Worm (Caenorhabditis elegans) whole organism, L1 larva: ENCODE measurements around the gene F15B10.3.
A peak's percentile ranks its signal among the peaks of the same experiment; 100 is the strongest.

Source experiments
- F16B12.6 ChIP-seq: fragments of 150-350 bp; optimal IDR thresholded peaks from 2 replicates; lab custom pipeline; 2014; ENCODE audit warnings: missing biosample characterization, missing genetic modification characterization
- alr-1 ChIP-seq: fragments of 200-800 bp; sonication (Bioruptor generic); optimal IDR thresholded peaks from 2 replicates; lab custom pipeline; 2018; ENCODE audit warnings: borderline replicate concordance, mild to moderate bottlenecking, missing genetic modification characterization, missing compliant biosample characterization
- aly-2 ChIP-seq: fragments of 150-350 bp; optimal IDR thresholded peaks from 2 replicates; lab custom pipeline; 2014; ENCODE audit warnings: missing biosample characterization, missing genetic modification characterization
- ama-1 ChIP-seq: fragments of 150-350 bp; optimal IDR thresholded peaks from 2 replicates; lab custom pipeline; 2014
- blmp-1 ChIP-seq: fragments of 150-350 bp; optimal IDR thresholded peaks from 2 replicates; lab custom pipeline; 2014; ENCODE audit warnings: missing biosample characterization, missing genetic modification characterization
- ceh-8 ChIP-seq: fragments of 200-800 bp; sonication (Bioruptor generic); optimal IDR thresholded peaks from 2 replicates; lab custom pipeline; 2018; ENCODE audit warnings: mild to moderate bottlenecking, missing genetic modification characterization, moderate library complexity, missing compliant biosample characterization
- ceh-82 ChIP-seq, 3 experiments: fragments of 150-350 bp in 1 of 3; sonication (generic microtip) in 2 of 3; optimal IDR thresholded peaks; 2 replicates each; lab custom pipeline; 2014 to 2017; ENCODE audit warnings: missing biosample characterization in 3 of 3, missing genetic modification characterization in 3 of 3
- ceh-88 ChIP-seq: fragments of 200-800 bp; sonication (Bioruptor generic); IDR thresholded peaks from 2 replicates; pipeline ENCODE4 v1.3.6; 2022; ENCODE audit warnings: missing genetic modification characterization, missing compliant biosample characterization
- ceh-90 ChIP-seq: sonication (generic microtip); optimal IDR thresholded peaks from 2 replicates; lab custom pipeline; 2016; ENCODE audit warnings: missing genetic modification characterization, missing compliant biosample characterization
- dpl-1 ChIP-seq, 3 experiments: fragments of 150-350 bp in 2 of 3; sonication (generic microtip) in 1 of 3; optimal IDR thresholded peaks; 2 replicates each; lab custom pipeline; 2014 to 2017; ENCODE audit warnings: missing biosample characterization in 3 of 3, missing genetic modification characterization in 3 of 3, missing genetic modification reagents in 3 of 3
- dsc-1 ChIP-seq: sonication (generic microtip); optimal IDR thresholded peaks from 2 replicates; lab custom pipeline; 2016; ENCODE audit warnings: mild to moderate bottlenecking, missing genetic modification characterization, missing compliant biosample characterization
- efl-3 ChIP-seq: fragments of 200-800 bp; sonication (Bioruptor generic); optimal IDR thresholded peaks from 2 replicates; lab custom pipeline; 2018; ENCODE audit warnings: mild to moderate bottlenecking, missing genetic modification characterization, missing compliant biosample characterization
- egl-27 ChIP-seq, 2 experiments: fragments of 150-350 bp in 1 of 2; sonication (generic microtip); optimal IDR thresholded peaks; 3 replicates each; lab custom pipeline; 2017 to 2018; ENCODE audit warnings: missing biosample characterization in 2 of 2, missing genetic modification characterization in 2 of 2, missing genetic modification reagents in 2 of 2
- elt-2 ChIP-seq: sonication (generic microtip); optimal IDR thresholded peaks from 2 replicates; lab custom pipeline; 2016; ENCODE audit warnings: missing genetic modification characterization, mild to moderate bottlenecking, inconsistent platforms, missing compliant biosample characterization, missing genetic modification reagents
- elt-3 ChIP-seq, 6 experiments: fragments of 150-350 bp in 1 of 6; sonication (generic microtip); optimal IDR thresholded peaks; 2 replicates each; lab custom pipeline; 2017 to 2018; ENCODE audit warnings: missing biosample characterization in 6 of 6, missing genetic modification characterization in 6 of 6, inconsistent platforms in 1 of 6
- ets-5 ChIP-seq: fragments of 200-800 bp; sonication (Bioruptor generic); IDR thresholded peaks from 2 replicates; pipeline ENCODE4 v1.3.6; 2022; ENCODE audit warnings: missing genetic modification characterization, missing compliant biosample characterization
- fkh-10 ChIP-seq: sonication (generic microtip); optimal IDR thresholded peaks from 2 replicates; lab custom pipeline; 2017; ENCODE audit warnings: missing biosample characterization, missing genetic modification reagents, missing genetic modification characterization
- fkh-4 ChIP-seq: sonication (generic microtip); optimal IDR thresholded peaks from 2 replicates; lab custom pipeline; 2016; ENCODE audit warnings: missing compliant biosample characterization, missing genetic modification characterization, borderline replicate concordance
- hpl-2 ChIP-seq: fragments of 150-350 bp; optimal IDR thresholded peaks from 2 replicates; lab custom pipeline; 2014; ENCODE audit warnings: missing biosample characterization, missing genetic modification reagents, missing genetic modification characterization
- irx-1 ChIP-seq: sonication (generic microtip); optimal IDR thresholded peaks from 2 replicates; lab custom pipeline; 2016; ENCODE audit warnings: missing genetic modification characterization, missing compliant biosample characterization
- isw-1 ChIP-seq: fragments of 200-800 bp; sonication (Bioruptor generic); IDR thresholded peaks from 2 replicates; pipeline ENCODE4 v1.3.6; 2022; ENCODE audit warnings: missing genetic modification characterization, missing compliant biosample characterization
- jun-1 ChIP-seq: fragments of 150-350 bp; optimal IDR thresholded peaks from 2 replicates; lab custom pipeline; 2014; ENCODE audit warnings: missing biosample characterization, missing genetic modification reagents, missing genetic modification characterization
- lin-13 ChIP-seq: fragments of 150-350 bp; optimal IDR thresholded peaks from 2 replicates; lab custom pipeline; 2014; ENCODE audit warnings: missing biosample characterization, missing genetic modification reagents, missing genetic modification characterization
- lin-14 ChIP-seq: fragments of 200-800 bp; sonication (Bioruptor generic); optimal IDR thresholded peaks from 2 replicates; lab custom pipeline; 2018; ENCODE audit warnings: mild to moderate bottlenecking, missing genetic modification characterization, moderate library complexity, missing compliant biosample characterization
- lin-15B ChIP-seq: fragments of 150-350 bp; sonication (generic microtip); optimal IDR thresholded peaks from 3 replicates; lab custom pipeline; 2014; ENCODE audit warnings: missing biosample characterization, missing genetic modification characterization
- mab-9 ChIP-seq: fragments of 200-800 bp; sonication (Bioruptor generic); IDR thresholded peaks from 2 replicates; pipeline ENCODE4 v1.3.6; 2022; ENCODE audit warnings: missing genetic modification reagents, missing genetic modification characterization, missing compliant biosample characterization
- mdl-1 ChIP-seq, 2 experiments: fragments of 150-350 bp; optimal IDR thresholded peaks; 2 replicates each; lab custom pipeline; 2014 to 2017; ENCODE audit warnings: missing biosample characterization in 2 of 2, missing genetic modification characterization in 2 of 2, inconsistent platforms in 1 of 2
- mep-1 ChIP-seq: fragments of 150-350 bp; optimal IDR thresholded peaks from 2 replicates; lab custom pipeline; 2014; ENCODE audit warnings: missing biosample characterization, missing genetic modification characterization
- nhr-11 ChIP-seq: fragments of 150-350 bp; optimal IDR thresholded peaks from 2 replicates; lab custom pipeline; 2014; ENCODE audit warnings: missing biosample characterization, missing genetic modification characterization
- nhr-19 ChIP-seq: fragments of 200-800 bp; sonication (Bioruptor generic); conservative IDR thresholded peaks from 2 replicates; pipeline ENCODE4 v1.3.6; 2022; ENCODE audit warnings: missing genetic modification characterization, missing compliant biosample characterization
- nhr-237 ChIP-seq: fragments of 150-350 bp; optimal IDR thresholded peaks from 2 replicates; lab custom pipeline; 2014; ENCODE audit warnings: missing biosample characterization, missing genetic modification characterization
- nhr-28 ChIP-seq: fragments of 150-350 bp; optimal IDR thresholded peaks from 2 replicates; lab custom pipeline; 2014; ENCODE audit warnings: missing biosample characterization, missing genetic modification characterization
- nhr-71 ChIP-seq: sonication (generic microtip); optimal IDR thresholded peaks from 2 replicates; lab custom pipeline; 2016; ENCODE audit warnings: mild to moderate bottlenecking, missing genetic modification characterization, moderate library complexity, missing compliant biosample characterization
- nhr-76 ChIP-seq: sonication (generic microtip); optimal IDR thresholded peaks from 2 replicates; lab custom pipeline; 2017; ENCODE audit warnings: missing biosample characterization, missing genetic modification characterization
- nhr-85 ChIP-seq: sonication (generic microtip); peaks from one replicate; lab custom pipeline; 2016; ENCODE audit warnings: missing genetic modification characterization, inconsistent platforms, missing compliant biosample characterization
- nhr-90 ChIP-seq: sonication (generic microtip); optimal IDR thresholded peaks from 2 replicates; lab custom pipeline; 2016; ENCODE audit warnings: mild to moderate bottlenecking, missing genetic modification characterization, missing compliant biosample characterization; ENCODE audit not compliant: poor library complexity
- pqm-1 ChIP-seq: sonication (generic microtip); optimal IDR thresholded peaks from 3 replicates; lab custom pipeline; 2017; ENCODE audit warnings: missing biosample characterization, missing genetic modification characterization
- snpc-4 ChIP-seq: fragments of 150-350 bp; optimal IDR thresholded peaks from 2 replicates; lab custom pipeline; 2014; ENCODE audit warnings: missing biosample characterization, missing genetic modification characterization
- snu-23 ChIP-seq: sonication (generic microtip); optimal IDR thresholded peaks from 2 replicates; lab custom pipeline; 2016; ENCODE audit warnings: missing genetic modification characterization, missing compliant biosample characterization
- sox-4 ChIP-seq: sonication (generic microtip); optimal IDR thresholded peaks from 2 replicates; lab custom pipeline; 2016; ENCODE audit warnings: missing genetic modification characterization, missing compliant biosample characterization
- sptf-1 ChIP-seq: fragments of 150-350 bp; optimal IDR thresholded peaks from 2 replicates; lab custom pipeline; 2014; ENCODE audit warnings: missing biosample characterization, missing genetic modification characterization
- unc-30 ChIP-seq: sonication (generic microtip); optimal IDR thresholded peaks from 2 replicates; lab custom pipeline; 2017; ENCODE audit warnings: missing biosample characterization, missing genetic modification characterization
- unc-86 ChIP-seq: sonication (generic microtip); optimal IDR thresholded peaks from 2 replicates; lab custom pipeline; 2016; ENCODE audit warnings: missing genetic modification characterization, missing compliant biosample characterization
- zag-1 ChIP-seq: fragments of 150-350 bp; optimal IDR thresholded peaks from 2 replicates; lab custom pipeline; 2014; ENCODE audit warnings: missing biosample characterization, missing genetic modification characterization
- zip-4 ChIP-seq: fragments of 200-800 bp; sonication (Bioruptor generic); optimal IDR thresholded peaks from 2 replicates; lab custom pipeline; 2018; ENCODE audit warnings: mild to moderate bottlenecking, missing genetic modification characterization, moderate library complexity, missing compliant biosample characterization
- ztf-11 ChIP-seq, 2 experiments: sonication (generic microtip); optimal IDR thresholded peaks; 2 replicates each; lab custom pipeline; 2016 to 2017; ENCODE audit warnings: missing genetic modification characterization in 2 of 2, missing biosample characterization in 1 of 2, missing compliant biosample characterization in 1 of 2

Gene F15B10.3

ce11 chrIV:6623390-6623789 lies 20.9 kb downstream of the F15B10.3 start, which contains the start of gene C01B10.44:
Gene C01B10.44 (plus strand): TSS chrIV:6623690.
- no peak for TF ChIP-seq dsc-1 (tag; lab: Kevin White, UChicago)
- TF ChIP-seq sox-4 (tag; lab: Kevin White, UChicago), result no peak
- no peak for TF ChIP-seq dpl-1 (GFP tag; optimal IDR thresholded peaks at IDR 0.05; lab: Kevin White, UChicago)
- TF ChIP-seq nhr-71 (tag; lab: Kevin White, UChicago), result no peak

- TF ChIP-seq isw-1 (GFP tag; lab: Robert Waterston, UW), result no peak
- TF ChIP-seq unc-86 (tag; lab: Kevin White, UChicago), result no peak
- TF ChIP-seq ceh-82 (tag; optimal IDR thresholded peaks at IDR 0.05; lab: Kevin White, UChicago), result no peak
- no peak for TF ChIP-seq ceh-88
- TF ChIP-seq mep-1 (tag; lab: Kevin White, UChicago), result no peak
- no peak for TF ChIP-seq zag-1 (tag; lab: Kevin White, UChicago)
- TF ChIP-seq jun-1 (tag; lab: Kevin White, UChicago), result no peak
- peak; percentile 51 for TF ChIP-seq elt-2 (tag; lab: Kevin White, UChicago)
- no peak for TF ChIP-seq fkh-4 (tag; lab: Kevin White, UChicago)
- TF ChIP-seq elt-3 (tag; optimal IDR thresholded peaks at IDR 0.05; lab: Kevin White, UChicago), result no peak
- TF ChIP-seq nhr-85 (tag; lab: Kevin White, UChicago), result no peak
- no peak for TF ChIP-seq fkh-10
- no peak for TF ChIP-seq hpl-2
- no peak for TF ChIP-seq nhr-19
- TF ChIP-seq nhr-90 (tag; lab: Kevin White, UChicago), result peak; percentile 9
Measured at ce11 chrIV:6627798-6628197, 25.3 kb downstream of the F15B10.3 start, which contains the start of gene cest-5.2. Gene cest-5.2 (minus strand): TSS chrIV:6627925.

- TF ChIP-seq blmp-1 (tag; lab: Kevin White, UChicago), result peak; percentile 51
- peak; percentile 42 for TF ChIP-seq lin-13 (GFP tag; lab: Kevin White, UChicago)
- no peak for TF ChIP-seq F16B12.6 (tag; lab: Kevin White, UChicago)
- no peak for TF ChIP-seq sptf-1
- peak in 1 of 6 experiments; percentile 46 for TF ChIP-seq elt-3 (tag; optimal IDR thresholded peaks at IDR 0.05; lab: Kevin White, UChicago)
- peak; percentile 86 for TF ChIP-seq sox-4 (tag; lab: Kevin White, UChicago)
- TF ChIP-seq lin-14, result no peak
- peak; percentile 52 for TF ChIP-seq jun-1 (tag; lab: Kevin White, UChicago)
- peak; percentile 81 for TF ChIP-seq isw-1 (GFP tag; lab: Robert Waterston, UW)
- TF ChIP-seq mab-9 (GFP tag; lab: Robert Waterston, UW), result peak; percentile 67; the same call in 1 of the 2 replicates
- TF ChIP-seq irx-1 (tag; lab: Kevin White, UChicago), result peak; percentile 94
- TF ChIP-seq pqm-1 (tag; lab: Kevin White, UChicago), result no peak
- TF ChIP-seq zip-4 (GFP tag; lab: Kevin White, UChicago), result peak; percentile 48
- no peak for TF ChIP-seq nhr-76 (tag; lab: Kevin White, UChicago)
- peak; percentile 90 to 95 (median 94) for TF ChIP-seq dpl-1 (GFP tag; optimal IDR thresholded peaks at IDR 0.05; lab: Kevin White, UChicago)
- TF ChIP-seq ceh-82 (tag; optimal IDR thresholded peaks at IDR 0.05; lab: Kevin White, UChicago), result peak; percentile 48 to 79 (median 61)
- no peak for TF ChIP-seq ets-5 (GFP tag; lab: Robert Waterston, UW)
- peak; percentile 85 for TF ChIP-seq snu-23
- peak; percentile 3 for TF ChIP-seq nhr-11 (tag; lab: Kevin White, UChicago)
- TF ChIP-seq fkh-10, result no peak
- no peak for TF ChIP-seq unc-30 (tag; lab: Kevin White, UChicago)
- TF ChIP-seq nhr-28, result no peak
- no peak for TF ChIP-seq zag-1 (tag; lab: Kevin White, UChicago)
- TF ChIP-seq egl-27 (tag; optimal IDR thresholded peaks at IDR 0.05; lab: Kevin White, UChicago), result no peak
- TF ChIP-seq efl-3 (GFP tag; lab: Kevin White, UChicago), result no peak
- TF ChIP-seq nhr-85 (tag; lab: Kevin White, UChicago), result peak; percentile 92
- peak in 1 of 2 experiments; percentile 90 for TF ChIP-seq ztf-11 (tag; optimal IDR thresholded peaks at IDR 0.05; lab: Kevin White, UChicago)
- TF ChIP-seq alr-1 (tag; lab: Kevin White, UChicago), result no peak
- peak; percentile 78 for TF ChIP-seq unc-86 (tag; lab: Kevin White, UChicago)
- peak; percentile 93 for TF ChIP-seq ceh-90
- TF ChIP-seq lin-15B (tag; lab: Kevin White, UChicago), result peak; percentile 62
- TF ChIP-seq fkh-4 (tag; lab: Kevin White, UChicago), result peak; percentile 91
- no peak for TF ChIP-seq mep-1 (tag; lab: Kevin White, UChicago)
- TF ChIP-seq mdl-1 (tag; optimal IDR thresholded peaks at IDR 0.05; lab: Kevin White, UChicago), result peak in 1 of 2 experiments; percentile 28
- TF ChIP-seq ama-1 (lab: Kevin White, UChicago), result no peak
- TF ChIP-seq aly-2 (tag; lab: Kevin White, UChicago), result no peak
- TF ChIP-seq snpc-4, result peak; percentile 53
- TF ChIP-seq ceh-8 (GFP tag; lab: Kevin White, UChicago), result no peak
- no peak for TF ChIP-seq nhr-237 (tag; lab: Kevin White, UChicago)
Measured at ce11 chrIV:6631704-6632272, 29.3 kb downstream of the F15B10.3 start, which contains the start of the genes cest-5.1 and C01B10.9. Gene cest-5.1 (minus strand): TSS chrIV:6631754. Gene C01B10.9 (plus strand): TSS chrIV:6632222.
